Worm (Caenorhabditis elegans) whole organism, mixed stage, embryonic: ENCODE data around the gene C37C3.11.

Source experiments
- M03D4.4 ChIP-seq: sonication (generic microtip); optimal IDR thresholded peaks from 2 replicates; lab custom pipeline; 2017; ENCODE audit warnings: mild to moderate bottlenecking, missing genetic modification characterization, missing compliant biosample characterization
- bed-3 ChIP-seq: fragments of 200-800 bp; sonication (Bioruptor generic); optimal IDR thresholded peaks from 3 replicates; lab custom pipeline; 2018; ENCODE audit warnings: mild to moderate bottlenecking, missing genetic modification characterization, moderate library complexity, missing compliant biosample characterization
- blmp-1 ChIP-seq: fragments of 150-350 bp; optimal IDR thresholded peaks from 2 replicates; lab custom pipeline; 2014; ENCODE audit warnings: missing biosample characterization, missing genetic modification characterization
- ceh-39 ChIP-seq: fragments of 150-350 bp; optimal IDR thresholded peaks from 2 replicates; lab custom pipeline; 2014; ENCODE audit warnings: missing biosample characterization, missing genetic modification characterization
- ceh-43 ChIP-seq: fragments of 200-800 bp; sonication (Bioruptor generic); optimal IDR thresholded peaks from 2 replicates; lab custom pipeline; 2018; ENCODE audit warnings: mild to moderate bottlenecking, missing genetic modification characterization, moderate library complexity, missing compliant biosample characterization
- ceh-83 ChIP-seq: fragments of 200-800 bp; sonication (Bioruptor generic); optimal IDR thresholded peaks from 2 replicates; lab custom pipeline; 2018; ENCODE audit warnings: mild to moderate bottlenecking, missing genetic modification characterization, missing compliant biosample characterization
- ces-1 ChIP-seq: fragments of 150-350 bp; optimal IDR thresholded peaks from 2 replicates; lab custom pipeline; 2014; ENCODE audit warnings: missing biosample characterization, missing genetic modification reagents, missing genetic modification characterization
- drap-1 ChIP-seq: fragments of 200-800 bp; sonication (Bioruptor generic); optimal IDR thresholded peaks from 3 replicates; lab custom pipeline; 2018; ENCODE audit warnings: mild to moderate bottlenecking, missing genetic modification characterization, missing compliant biosample characterization
- flh-1 ChIP-seq: fragments of 200-800 bp; sonication (Bioruptor generic); optimal IDR thresholded peaks from 2 replicates; lab custom pipeline; 2018; ENCODE audit warnings: mild to moderate bottlenecking, missing genetic modification characterization, moderate library complexity, missing compliant biosample characterization
- hlh-1 ChIP-seq: fragments of 150-350 bp; optimal IDR thresholded peaks from 2 replicates; lab custom pipeline; 2014; ENCODE audit warnings: missing biosample characterization, missing genetic modification reagents, missing genetic modification characterization
- lin-13 ChIP-seq: fragments of 150-350 bp; optimal IDR thresholded peaks from 2 replicates; lab custom pipeline; 2014; ENCODE audit warnings: missing biosample characterization, missing genetic modification characterization
- lin-32 ChIP-seq: fragments of 200-800 bp; sonication (Bioruptor generic); optimal IDR thresholded peaks from 2 replicates; lab custom pipeline; 2018; ENCODE audit warnings: mild to moderate bottlenecking, missing genetic modification characterization, missing compliant biosample characterization
- lsy-2 ChIP-seq: fragments of 150-350 bp; optimal IDR thresholded peaks from 2 replicates; lab custom pipeline; 2014; ENCODE audit warnings: missing biosample characterization, missing genetic modification characterization
- mab-5 ChIP-seq: fragments of 150-350 bp; optimal IDR thresholded peaks from 2 replicates; lab custom pipeline; 2014; ENCODE audit warnings: missing biosample characterization, missing genetic modification characterization
- mep-1 ChIP-seq: fragments of 150-350 bp; optimal IDR thresholded peaks from 2 replicates; lab custom pipeline; 2017; ENCODE audit warnings: missing biosample characterization, missing genetic modification reagents, missing genetic modification characterization, inconsistent platforms
- mls-2 ChIP-seq: sonication (generic microtip); optimal IDR thresholded peaks from 2 replicates; lab custom pipeline; 2016; ENCODE audit warnings: mild to moderate bottlenecking, missing genetic modification characterization, moderate library complexity, missing compliant biosample characterization
- nhr-12 ChIP-seq: fragments of 150-350 bp; optimal IDR thresholded peaks from 2 replicates; lab custom pipeline; 2014; ENCODE audit warnings: missing biosample characterization, missing genetic modification characterization
- nhr-2 ChIP-seq: fragments of 150-350 bp; optimal IDR thresholded peaks from 2 replicates; lab custom pipeline; 2014; ENCODE audit warnings: missing biosample characterization, missing genetic modification characterization
- nhr-237 ChIP-seq: fragments of 150-350 bp; optimal IDR thresholded peaks from 2 replicates; lab custom pipeline; 2014; ENCODE audit warnings: missing biosample characterization, missing genetic modification characterization
- nhr-28 ChIP-seq: fragments of 150-350 bp; optimal IDR thresholded peaks from 2 replicates; lab custom pipeline; 2014; ENCODE audit warnings: missing biosample characterization, missing genetic modification characterization
- pha-4 ChIP-seq: fragments of 150-350 bp; optimal IDR thresholded peaks from 2 replicates; lab custom pipeline; 2018; ENCODE audit warnings: missing biosample characterization, missing genetic modification reagents, missing genetic modification characterization
- sem-2 ChIP-seq: fragments of 200-800 bp; sonication (Bioruptor generic); optimal IDR thresholded peaks from 2 replicates; lab custom pipeline; 2018; ENCODE audit warnings: mild to moderate bottlenecking, missing genetic modification characterization, missing compliant biosample characterization
- snpc-4 ChIP-seq: fragments of 150-350 bp; optimal IDR thresholded peaks from 2 replicates; lab custom pipeline; 2014; ENCODE audit warnings: missing biosample characterization, missing genetic modification characterization
- sptf-1 ChIP-seq: sonication (generic microtip); optimal IDR thresholded peaks from 2 replicates; lab custom pipeline; 2017; ENCODE audit warnings: mild to moderate bottlenecking, missing genetic modification characterization, moderate library complexity, missing compliant biosample characterization
- tbx-8 ChIP-seq: fragments of 200-800 bp; sonication (Bioruptor generic); optimal IDR thresholded peaks from 2 replicates; lab custom pipeline; 2018; ENCODE audit warnings: mild to moderate bottlenecking, missing genetic modification characterization, moderate library complexity, missing compliant biosample characterization
- unc-120 ChIP-seq: sonication (generic microtip); optimal IDR thresholded peaks from 2 replicates; lab custom pipeline; 2017; ENCODE audit warnings: missing genetic modification characterization, missing compliant biosample characterization; ENCODE audit not compliant: poor library complexity, severe bottlenecking
- unc-39 ChIP-seq: fragments of 150-350 bp; optimal IDR thresholded peaks from 2 replicates; lab custom pipeline; 2014; ENCODE audit warnings: missing biosample characterization, missing genetic modification characterization
- unc-62 ChIP-seq: fragments of 150-350 bp; optimal IDR thresholded peaks from 2 replicates; lab custom pipeline; 2014; ENCODE audit warnings: missing biosample characterization, missing genetic modification reagents, missing genetic modification characterization
- zip-8 ChIP-seq: fragments of 150-350 bp; optimal IDR thresholded peaks from 2 replicates; lab custom pipeline; 2014; ENCODE audit warnings: missing biosample characterization, missing genetic modification characterization

C37C3.11 gene

DNA sequence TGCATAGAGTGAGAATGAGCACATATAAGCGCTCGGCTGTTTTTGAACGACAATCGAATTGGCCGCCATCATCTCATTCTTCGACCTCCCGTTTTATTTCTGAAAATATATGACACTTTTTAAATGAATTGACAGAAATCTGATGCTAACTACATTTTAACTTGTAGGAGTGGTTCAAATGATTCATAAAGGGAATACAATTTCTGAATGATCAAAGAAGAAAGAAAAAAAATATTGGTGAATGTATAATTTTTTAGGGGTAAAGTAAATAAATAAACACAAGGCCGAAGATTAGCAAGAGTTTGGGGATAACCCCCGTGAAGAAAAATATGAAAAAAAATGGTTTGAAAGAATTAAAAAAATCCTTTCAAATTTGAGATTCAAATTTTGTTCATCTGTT is at the start of gene C37C3.11:
Gene C37C3.11, minus strand, starts transcription at position 101 of the 400 bp plus-strand sequence.
- TF ChIP-seq unc-39 (no peak), nhr-28 (tag; lab: Kevin White, UChicago) (no peak), nhr-12 (no peak), lsy-2 (tag; lab: Kevin White, UChicago) (no peak), sptf-1 (no peak), pha-4 (no peak), snpc-4 (tag; lab: Kevin White, UChicago) (no peak), bed-3 (GFP tag; lab: Kevin White, UChicago) (no peak), blmp-1 (tag; lab: Kevin White, UChicago) (no peak), drap-1 (no peak), hlh-1 (no peak), mls-2 (tag; lab: Kevin White, UChicago) (no peak), unc-62 (GFP tag; lab: Kevin White, UChicago) (no peak), sem-2 (GFP tag; lab: Kevin White, UChicago) (no peak), lin-13 (tag; lab: Kevin White, UChicago) (no peak), ceh-39 (tag; lab: Kevin White, UChicago) (no peak), zip-8 (no peak), nhr-2 (tag; lab: Kevin White, UChicago) (no peak)

DNA sequence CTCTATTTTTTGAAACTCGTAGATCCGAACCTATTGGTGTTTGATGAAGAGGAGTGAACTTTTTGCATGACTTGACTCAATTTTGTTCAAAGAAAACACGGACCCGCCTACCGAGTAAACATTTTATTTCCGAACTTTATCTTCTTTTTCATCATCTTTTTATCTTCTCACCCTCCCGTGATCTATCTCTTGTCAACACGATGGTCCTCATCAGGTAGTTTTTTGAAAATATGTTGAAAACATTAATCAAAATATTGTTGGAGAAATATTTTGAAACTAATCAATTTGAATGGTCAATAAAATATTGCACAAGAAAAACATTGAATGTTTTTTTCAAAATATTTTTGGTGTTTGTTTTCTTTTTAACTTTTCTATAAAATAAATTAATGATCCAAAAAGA is 43.9 kb upstream of the C37C3.11 start:
- TF ChIP-seq mls-2 (tag; lab: Kevin White, UChicago): no peak
- no peak for TF ChIP-seq unc-62 (GFP tag; lab: Kevin White, UChicago)
- no peak for TF ChIP-seq blmp-1 (tag; lab: Kevin White, UChicago)
- TF ChIP-seq sem-2 (GFP tag; lab: Kevin White, UChicago): no peak
- no peak for TF ChIP-seq nhr-237
- no peak for TF ChIP-seq lin-32
- TF ChIP-seq unc-120 (tag; lab: Kevin White, UChicago): no peak
- TF ChIP-seq ceh-83: no peak
- no peak for TF ChIP-seq pha-4

DNA sequence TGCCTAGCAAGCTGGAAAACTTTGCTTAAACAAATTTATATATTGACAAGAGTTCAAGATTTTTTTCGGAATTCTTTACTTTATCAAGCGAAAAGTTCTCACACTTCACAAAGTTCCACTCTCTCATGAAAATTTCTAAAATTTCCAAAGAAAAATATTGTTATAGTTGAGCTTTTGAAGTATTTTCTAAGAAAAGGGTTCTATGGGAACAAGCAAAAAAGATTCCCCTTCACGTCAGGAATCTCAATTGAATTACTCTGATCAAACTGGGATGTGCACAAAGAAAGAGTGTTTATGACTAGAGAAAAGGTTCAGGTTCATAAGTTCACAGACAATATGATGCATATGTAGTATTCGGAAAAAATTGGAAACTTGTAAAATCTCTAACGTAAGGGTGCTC is 39.8 kb upstream of the C37C3.11 start:
- TF ChIP-seq unc-120 (tag; lab: Kevin White, UChicago) (no peak), bed-3 (GFP tag; lab: Kevin White, UChicago) (no peak), nhr-237 (no peak), flh-1 (GFP tag; lab: Kevin White, UChicago) (no peak), nhr-12 (no peak), sem-2 (GFP tag; lab: Kevin White, UChicago) (no peak), tbx-8 (GFP tag; lab: Kevin White, UChicago) (no peak), mep-1 (tag; lab: Kevin White, UChicago) (no peak), ceh-43 (no peak), ces-1 (GFP tag; lab: Kevin White, UChicago) (no peak), mab-5 (tag; lab: Kevin White, UChicago) (no peak), lin-32 (no peak)

DNA sequence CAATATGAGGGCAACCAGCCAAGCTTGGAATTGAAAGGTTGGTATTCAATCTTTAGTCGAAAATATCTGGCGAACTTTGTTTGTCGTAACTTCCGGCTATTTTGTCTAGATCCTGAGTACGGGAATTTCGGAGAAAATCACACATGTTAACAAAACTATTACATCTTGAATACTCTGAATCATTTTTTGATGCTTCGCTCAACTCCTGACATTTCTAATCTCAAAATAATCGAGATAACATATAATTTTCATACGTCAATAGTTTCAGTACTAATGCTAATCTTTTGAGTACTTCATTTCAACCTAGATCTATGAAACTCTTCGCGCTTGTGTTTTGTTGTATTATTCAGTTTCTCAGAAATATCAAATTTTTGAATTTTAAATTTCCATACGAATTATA is 36.7 kb upstream of the C37C3.11 start:
- TF ChIP-seq M03D4.4 (tag; lab: Kevin White, UChicago) (no peak), pha-4 (no peak), nhr-237 (no peak)

DNA sequence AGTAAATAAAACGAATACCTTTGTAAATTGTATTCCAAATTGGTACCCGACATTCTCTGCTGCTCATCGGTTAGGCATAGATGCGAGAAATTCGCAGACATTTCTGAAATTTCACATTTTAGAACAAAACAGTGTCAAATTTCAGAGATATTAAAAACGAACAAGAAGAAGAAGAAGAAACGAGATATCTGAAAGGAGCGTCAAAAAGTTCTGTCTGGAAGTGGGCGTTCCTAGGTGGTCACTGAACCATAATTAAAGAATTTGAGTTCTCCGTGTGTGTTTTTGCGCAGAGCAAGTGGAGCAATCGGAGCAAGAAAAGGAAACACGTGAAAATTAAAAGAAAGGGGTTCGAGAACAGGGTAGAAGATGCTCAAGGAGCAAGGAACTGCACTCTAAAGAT is 35.2 kb upstream of the C37C3.11 start, which contains the start of gene F40A3.7:
Gene F40A3.7, minus strand, starts transcription at position 101 of the 400 bp plus-strand sequence.
- TF ChIP-seq mab-5 (tag; lab: Kevin White, UChicago): no peak
- TF ChIP-seq nhr-2 (tag; lab: Kevin White, UChicago): no peak
- no peak for TF ChIP-seq lin-13 (tag; lab: Kevin White, UChicago)
- TF ChIP-seq blmp-1 (tag; lab: Kevin White, UChicago): no peak

DNA sequence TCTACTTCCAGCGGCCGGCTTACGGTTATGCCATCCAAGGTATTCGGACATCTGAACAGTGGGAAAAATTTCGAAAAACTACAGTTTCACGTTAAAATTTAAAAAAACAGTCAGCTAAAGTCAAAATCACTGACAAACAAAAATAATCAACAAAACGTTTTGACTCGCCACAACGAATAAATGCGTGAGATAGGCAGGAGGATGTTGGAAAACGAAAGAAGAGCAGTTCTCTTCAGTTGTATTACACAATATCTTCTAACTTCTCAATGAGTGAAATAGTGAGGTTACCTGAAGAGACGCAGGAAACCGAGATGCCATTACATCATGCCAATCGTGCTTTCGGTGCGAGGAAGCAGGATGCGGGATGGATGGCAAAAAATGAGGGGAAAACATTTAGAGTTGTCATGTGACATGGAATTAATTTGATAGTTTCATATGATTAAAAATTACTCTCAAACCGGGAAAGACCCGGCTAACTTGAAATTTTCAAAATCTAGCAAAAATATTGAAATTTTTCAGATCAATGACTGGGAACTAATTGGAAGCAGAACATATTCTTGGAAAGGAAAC is 29.3 kb upstream of the C37C3.11 start, which contains the start of gene F40A3.6:
Gene F40A3.6, minus strand, starts transcription at position 51 of the 570 bp plus-strand sequence.
- TF ChIP-seq M03D4.4 (tag; lab: Kevin White, UChicago): no peak
- TF ChIP-seq snpc-4 (tag; lab: Kevin White, UChicago): no peak
- no peak for TF ChIP-seq nhr-237
- TF ChIP-seq unc-120 (tag; lab: Kevin White, UChicago): peak; percentile 18
- no peak for TF ChIP-seq unc-39
- TF ChIP-seq, all 35 proteins: peak for 1
